Worm (Caenorhabditis elegans) whole organism, L2 larva: ENCODE results near the gene tyr-2.

Source experiments
- C34F6.9 ChIP-seq: fragments of 150-350 bp; optimal IDR thresholded peaks from 2 replicates; lab custom pipeline; 2014; ENCODE audit warnings: missing biosample characterization, missing genetic modification characterization
- F13H6.1 ChIP-seq: sonication (generic microtip); optimal IDR thresholded peaks from 2 replicates; lab custom pipeline; 2016; ENCODE audit warnings: missing genetic modification characterization, missing compliant biosample characterization
- alr-1 ChIP-seq: fragments of 150-350 bp; optimal IDR thresholded peaks from 2 replicates; lab custom pipeline; 2014; ENCODE audit warnings: missing biosample characterization, missing genetic modification characterization
- aly-2 ChIP-seq: fragments of 150-350 bp; optimal IDR thresholded peaks from 2 replicates; lab custom pipeline; 2014; ENCODE audit warnings: missing biosample characterization, missing genetic modification characterization
- ama-1 ChIP-seq: fragments of 150-350 bp; optimal IDR thresholded peaks from 2 replicates; lab custom pipeline; 2018; ENCODE audit warnings: inconsistent platforms
- blmp-1 ChIP-seq: sonication (generic microtip); optimal IDR thresholded peaks from 2 replicates; lab custom pipeline; 2017; ENCODE audit warnings: missing genetic modification characterization, mild to moderate bottlenecking, missing compliant biosample characterization, antibody characterized with exemption, moderate library complexity; ENCODE audit not compliant: insufficient read depth
- ceh-16 ChIP-seq: fragments of 150-350 bp; optimal IDR thresholded peaks from 2 replicates; lab custom pipeline; 2014; ENCODE audit warnings: missing biosample characterization, missing genetic modification characterization
- crh-2 ChIP-seq: sonication (generic microtip); optimal IDR thresholded peaks from 2 replicates; lab custom pipeline; 2017; ENCODE audit warnings: missing biosample characterization, missing genetic modification characterization
- dmd-4 ChIP-seq: sonication (generic microtip); optimal IDR thresholded peaks from 2 replicates; lab custom pipeline; 2017; ENCODE audit warnings: missing biosample characterization, missing genetic modification characterization
- elt-3 ChIP-seq: sonication (generic microtip); optimal IDR thresholded peaks from 2 replicates; lab custom pipeline; 2017; ENCODE audit warnings: missing biosample characterization, missing genetic modification characterization
- fos-1 ChIP-seq: fragments of 150-350 bp; optimal IDR thresholded peaks from 2 replicates; lab custom pipeline; 2014; ENCODE audit warnings: missing biosample characterization, missing genetic modification characterization
- gmeb-1 ChIP-seq: fragments of 150-350 bp; optimal IDR thresholded peaks from 2 replicates; lab custom pipeline; 2014; ENCODE audit warnings: missing biosample characterization, missing genetic modification characterization
- lin-11 ChIP-seq: fragments of 150-350 bp; sonication (generic microtip); optimal IDR thresholded peaks from 2 replicates; lab custom pipeline; 2014; ENCODE audit warnings: missing biosample characterization, missing genetic modification characterization, inconsistent platforms, mixed read lengths
- lin-13 ChIP-seq: fragments of 150-350 bp; optimal IDR thresholded peaks from 2 replicates; lab custom pipeline; 2014; ENCODE audit warnings: missing biosample characterization, missing genetic modification reagents, missing genetic modification characterization
- lsy-2 ChIP-seq, 2 experiments: fragments of 150-350 bp in 1 of 2; sonication (generic microtip) in 1 of 2; optimal IDR thresholded peaks; 2 replicates each; lab custom pipeline; 2014 to 2017; ENCODE audit warnings: missing biosample characterization in 2 of 2, missing genetic modification characterization in 2 of 2
- mab-5 ChIP-seq: fragments of 150-350 bp; optimal IDR thresholded peaks from 2 replicates; lab custom pipeline; 2014; ENCODE audit warnings: missing biosample characterization, missing genetic modification characterization
- mbf-1 ChIP-seq: sonication (generic microtip); optimal IDR thresholded peaks from 2 replicates; lab custom pipeline; 2017; ENCODE audit warnings: missing biosample characterization, missing genetic modification characterization
- mdl-1 ChIP-seq, 2 experiments: fragments of 150-350 bp in 1 of 2; sonication (generic microtip) in 1 of 2; optimal IDR thresholded peaks; 2 replicates each; lab custom pipeline; 2017; ENCODE audit warnings: missing biosample characterization in 2 of 2, missing genetic modification characterization in 2 of 2
- nhr-11 ChIP-seq: fragments of 150-350 bp; optimal IDR thresholded peaks from 2 replicates; lab custom pipeline; 2014; ENCODE audit warnings: missing biosample characterization, missing genetic modification characterization
- nhr-12 ChIP-seq: fragments of 150-350 bp; optimal IDR thresholded peaks from 2 replicates; lab custom pipeline; 2014; ENCODE audit warnings: missing biosample characterization, missing genetic modification characterization
- nhr-129 ChIP-seq: fragments of 150-350 bp; optimal IDR thresholded peaks from 2 replicates; lab custom pipeline; 2014; ENCODE audit warnings: missing biosample characterization, missing genetic modification characterization
- nhr-21 ChIP-seq: fragments of 150-350 bp; optimal IDR thresholded peaks from 2 replicates; lab custom pipeline; 2014; ENCODE audit warnings: missing biosample characterization, missing genetic modification characterization
- nhr-23 ChIP-seq: fragments of 150-350 bp; optimal IDR thresholded peaks from 2 replicates; lab custom pipeline; 2014; ENCODE audit warnings: missing biosample characterization, missing genetic modification reagents, missing genetic modification characterization
- nhr-237 ChIP-seq: fragments of 150-350 bp; optimal IDR thresholded peaks from 2 replicates; lab custom pipeline; 2014; ENCODE audit warnings: missing biosample characterization, missing genetic modification characterization
- nhr-6 ChIP-seq: fragments of 150-350 bp; optimal IDR thresholded peaks from 2 replicates; lab custom pipeline; 2014; ENCODE audit warnings: missing biosample characterization, missing genetic modification characterization
- nhr-77 ChIP-seq: fragments of 150-350 bp; optimal IDR thresholded peaks from 2 replicates; lab custom pipeline; 2014; ENCODE audit warnings: missing biosample characterization, missing genetic modification characterization
- peb-1 ChIP-seq: fragments of 150-350 bp; optimal IDR thresholded peaks from 2 replicates; lab custom pipeline; 2014; ENCODE audit warnings: missing biosample characterization, missing genetic modification characterization
- sem-4 ChIP-seq: fragments of 150-350 bp; optimal IDR thresholded peaks from 2 replicates; lab custom pipeline; 2014; ENCODE audit warnings: missing biosample characterization, missing genetic modification reagents, missing genetic modification characterization
- skn-1 ChIP-seq: sonication (generic microtip); optimal IDR thresholded peaks from 2 replicates; lab custom pipeline; 2017; ENCODE audit warnings: missing biosample characterization, missing genetic modification characterization
- sma-3 ChIP-seq: sonication (generic microtip); optimal IDR thresholded peaks from 2 replicates; lab custom pipeline; 2016; ENCODE audit warnings: missing genetic modification reagents, missing genetic modification characterization, missing compliant biosample characterization
- sma-9 ChIP-seq, 2 experiments: fragments of 150-350 bp in 1 of 2; sonication (generic microtip) in 1 of 2; optimal IDR thresholded peaks; 2 replicates each; lab custom pipeline; 2014 to 2016; ENCODE audit warnings: missing genetic modification characterization in 2 of 2, mild to moderate bottlenecking in 1 of 2, missing biosample characterization in 1 of 2, missing compliant biosample characterization in 1 of 2, missing genetic modification reagents in 1 of 2, moderate library complexity in 1 of 2
- snpc-4 ChIP-seq: fragments of 150-350 bp; optimal IDR thresholded peaks from 2 replicates; lab custom pipeline; 2014; ENCODE audit warnings: missing biosample characterization, missing genetic modification characterization
- unc-39 ChIP-seq: fragments of 150-350 bp; optimal IDR thresholded peaks from 2 replicates; lab custom pipeline; 2014; ENCODE audit warnings: missing biosample characterization, missing genetic modification characterization
- unc-55 ChIP-seq: fragments of 150-350 bp; sonication (generic microtip); optimal IDR thresholded peaks from 3 replicates; lab custom pipeline; 2014; ENCODE audit warnings: missing biosample characterization, missing genetic modification reagents, missing genetic modification characterization
- zag-1 ChIP-seq: fragments of 150-350 bp; optimal IDR thresholded peaks from 2 replicates; lab custom pipeline; 2014; ENCODE audit warnings: missing biosample characterization, missing genetic modification characterization
- ztf-11 ChIP-seq: sonication (generic microtip); optimal IDR thresholded peaks from 2 replicates; lab custom pipeline; 2017; ENCODE audit warnings: missing biosample characterization, missing genetic modification characterization
- ztf-4 ChIP-seq: fragments of 150-350 bp; optimal IDR thresholded peaks from 2 replicates; lab custom pipeline; 2014; ENCODE audit warnings: missing biosample characterization, missing genetic modification characterization

tyr-2 gene

ce11 chrIII:13712854-13713293 is 31.1 kb upstream of the tyr-2 start:
- TF ChIP-seq nhr-129 (no peak), F13H6.1 (peak; percentile 99), snpc-4 (tag; lab: Kevin White, UChicago) (no peak), blmp-1 (tag; lab: Kevin White, UChicago) (peak; percentile 9), mab-5 (tag; lab: Kevin White, UChicago) (peak; percentile 35), unc-55 (GFP tag; lab: Kevin White, UChicago) (peak; percentile 54), lin-13 (GFP tag; lab: Kevin White, UChicago) (peak; percentile 62), sma-3 (GFP tag; lab: Kevin White, UChicago) (no peak), nhr-11 (tag; lab: Kevin White, UChicago) (no peak), lin-11 (tag; lab: Kevin White, UChicago) (peak; percentile 27), C34F6.9 (peak; percentile 16), fos-1 (tag; lab: Kevin White, UChicago) (peak; percentile 7), mbf-1 (tag; lab: Kevin White, UChicago) (no peak), sma-9 (GFP tag; optimal IDR thresholded peaks at IDR 0.05; lab: Kevin White, UChicago) (peak; percentile 87), sma-9 (tag; optimal IDR thresholded peaks at IDR 0.05; lab: Kevin White, UChicago) (no peak), zag-1 (tag; lab: Kevin White, UChicago) (peak; percentile 36), nhr-12 (no peak), unc-39 (tag; lab: Kevin White, UChicago) (no peak), sem-4 (peak; percentile 41), lsy-2 (tag; optimal IDR thresholded peaks at IDR 0.05; lab: Kevin White, UChicago) (peak in 1 of 2 experiments; percentile 67), mdl-1 (tag; optimal IDR thresholded peaks at IDR 0.05; lab: Kevin White, UChicago) (peak in 1 of 2 experiments; percentile 40)

DNA sequence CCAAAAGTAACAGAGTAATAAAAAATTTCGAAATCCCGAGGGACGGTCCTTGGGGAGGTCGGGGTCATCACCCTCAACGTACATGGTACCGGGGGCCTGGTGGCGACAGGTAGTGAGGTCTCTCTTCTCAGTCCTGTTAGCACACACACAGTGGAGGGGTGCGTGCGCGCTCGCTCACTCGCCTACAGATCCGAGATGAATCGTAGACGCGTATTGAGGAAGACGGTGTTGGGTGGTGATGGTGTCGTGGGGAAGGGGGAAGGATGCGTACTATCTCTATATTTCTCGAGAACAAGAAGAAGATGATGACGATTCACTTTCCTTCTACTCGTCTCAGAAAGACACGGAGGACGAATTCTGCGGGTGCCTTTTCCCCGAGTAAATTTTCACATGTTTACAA is 30.2 kb upstream of the tyr-2 start:
- TF ChIP-seq aly-2 (tag; lab: Kevin White, UChicago) (no peak), nhr-237 (no peak), alr-1 (tag; lab: Kevin White, UChicago) (no peak), mbf-1 (tag; lab: Kevin White, UChicago) (no peak), nhr-23 (no peak), crh-2 (tag; lab: Kevin White, UChicago) (no peak), blmp-1 (tag; lab: Kevin White, UChicago) (no peak), F13H6.1 (no peak), C34F6.9 (no peak), sem-4 (no peak), nhr-129 (no peak), dmd-4 (tag; lab: Kevin White, UChicago) (no peak), sma-9 (GFP tag; optimal IDR thresholded peaks at IDR 0.05; lab: Kevin White, UChicago) (no peak), sma-9 (tag; optimal IDR thresholded peaks at IDR 0.05; lab: Kevin White, UChicago) (no peak), ztf-11 (tag; lab: Kevin White, UChicago) (no peak), ceh-16 (tag; lab: Kevin White, UChicago) (no peak), nhr-6 (tag; lab: Kevin White, UChicago) (no peak), lsy-2 (tag; optimal IDR thresholded peaks at IDR 0.05; lab: Kevin White, UChicago) (no peak), mdl-1 (tag; optimal IDR thresholded peaks at IDR 0.05; lab: Kevin White, UChicago) (no peak), fos-1 (tag; lab: Kevin White, UChicago) (no peak), ztf-4 (tag; lab: Kevin White, UChicago) (no peak)

- TF ChIP-seq fos-1 (tag; lab: Kevin White, UChicago) (no peak), elt-3 (tag; lab: Kevin White, UChicago) (no peak), unc-39 (tag; lab: Kevin White, UChicago) (no peak)
These were observed 29.1 kb upstream of the tyr-2 start for ce11 chrIII:13714950-13715349.

ce11 chrIII:13716266-13716665 is 27.8 kb upstream of the tyr-2 start:
- TF ChIP-seq mbf-1 (tag; lab: Kevin White, UChicago) (no peak), alr-1 (tag; lab: Kevin White, UChicago) (no peak), gmeb-1 (no peak), lin-11 (tag; lab: Kevin White, UChicago) (no peak), nhr-6 (tag; lab: Kevin White, UChicago) (no peak), crh-2 (tag; lab: Kevin White, UChicago) (peak; percentile 7), ama-1 (lab: Kevin White, UChicago) (no peak), C34F6.9 (peak; percentile 45), skn-1 (no peak), nhr-21 (peak; percentile 59), sma-9 (GFP tag; optimal IDR thresholded peaks at IDR 0.05; lab: Kevin White, UChicago) (peak; percentile 40), sma-9 (tag; optimal IDR thresholded peaks at IDR 0.05; lab: Kevin White, UChicago) (no peak), dmd-4 (tag; lab: Kevin White, UChicago) (peak; percentile 34), unc-39 (tag; lab: Kevin White, UChicago) (no peak), ztf-4 (tag; lab: Kevin White, UChicago) (peak; percentile 51), lsy-2 (tag; optimal IDR thresholded peaks at IDR 0.05; lab: Kevin White, UChicago) (peak in 1 of 2 experiments; percentile 57), peb-1 (tag; lab: Kevin White, UChicago) (no peak), blmp-1 (tag; lab: Kevin White, UChicago) (no peak), nhr-77 (tag; lab: Kevin White, UChicago) (no peak)
